Worm (Caenorhabditis elegans): ENCODE results near the gene Y69E1A.1.
A peak's percentile ranks its signal among the peaks of the same experiment; 100 is the strongest.

Gene Y69E1A.1

DNA sequence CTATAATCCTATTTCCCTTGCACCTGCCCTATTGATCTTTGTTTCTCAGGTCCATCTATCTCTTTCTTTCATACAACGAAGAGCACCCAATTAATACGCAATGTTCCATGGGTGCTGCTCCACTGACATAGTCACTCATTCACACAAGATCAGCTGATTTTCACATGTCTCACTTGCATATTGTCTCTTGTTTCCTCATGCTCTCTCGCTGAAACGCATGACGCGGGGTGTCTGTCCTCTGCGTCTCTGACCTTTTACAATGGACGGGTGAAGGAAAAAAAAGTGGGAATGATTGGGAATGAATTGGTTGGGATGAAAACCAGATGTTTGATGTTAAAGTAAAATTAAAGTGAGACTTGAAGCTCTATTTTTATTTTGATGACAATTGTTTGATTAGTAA is 13.4 kb downstream of the Y69E1A.1 start (continued):
- TF ChIP-seq cey-2 (tag; optimal IDR thresholded peaks at IDR 0.05; ENCODE audit: borderline replicate concordance, insufficient read depth): no peak
- peak; percentile 75 for TF ChIP-seq mes-2 (tag; optimal IDR thresholded peaks at IDR 0.05; ENCODE audit: poor library complexity, severe bottlenecking)
- no peak for TF ChIP-seq D1046.2 (GFP tag; IDR thresholded peaks at IDR 0.05)
- peak; percentile 78 for TF ChIP-seq T20F7.1 (GFP tag; optimal IDR thresholded peaks at IDR 0.05)
- TF ChIP-seq aha-1 (tag): peak; percentile 75
- peak in 1 of 2 experiments; percentile 98 for TF ChIP-seq unc-62 (GFP tag; optimal IDR thresholded peaks at IDR 0.05 in 1 of 2)
- no peak for TF ChIP-seq unc-62 (tag; optimal IDR thresholded peaks at IDR 0.05)
- TF ChIP-seq hlh-11 (tag; optimal IDR thresholded peaks at IDR 0.05): peak; percentile 99
- no peak for TF ChIP-seq lir-3 (tag; optimal IDR thresholded peaks at IDR 0.05)
- TF ChIP-seq nhr-11 (tag; optimal IDR thresholded peaks at IDR 0.05): peak; percentile 93
- TF ChIP-seq mxl-3 (GFP tag; optimal IDR thresholded peaks at IDR 0.05): peak; percentile 80
- peak; percentile 73; the same call in 1 of the 2 replicates for TF ChIP-seq egl-43 (GFP tag; IDR thresholded peaks at IDR 0.05)
- TF ChIP-seq daf-16 (GFP tag; optimal IDR thresholded peaks at IDR 0.05): peak in 1 of 2 experiments; percentile 50
- TF ChIP-seq daf-16 (tag; optimal IDR thresholded peaks at IDR 0.05): peak; percentile 67
- TF ChIP-seq snpc-1.2 (GFP tag; IDR thresholded peaks at IDR 0.05): peak; percentile 33; the same call in 1 of the 2 replicates
- TF ChIP-seq dpl-1 (GFP tag; optimal IDR thresholded peaks at IDR 0.05): peak; percentile 59
- peak; percentile 85 to 90 for TF ChIP-seq lsy-2 (tag; optimal IDR thresholded peaks at IDR 0.05)

DNA sequence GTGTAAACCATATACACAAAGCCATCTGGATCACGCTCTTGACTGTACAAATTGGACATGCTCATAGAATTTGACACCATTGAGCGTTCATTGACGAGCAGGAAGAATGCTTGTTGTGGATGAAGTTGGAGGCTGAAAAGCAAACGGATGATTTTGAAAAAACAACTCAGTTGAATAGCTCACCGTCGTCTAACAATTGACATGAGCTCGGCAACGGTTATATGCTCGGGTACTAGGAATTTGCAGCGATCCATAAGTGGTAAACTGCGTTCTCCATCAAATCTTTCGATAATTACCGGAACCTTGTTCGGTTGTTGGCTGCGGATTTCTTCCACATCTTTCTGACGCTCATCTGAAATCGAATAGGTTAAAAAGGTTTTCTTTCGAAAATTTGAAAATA is 13.9 kb downstream of the Y69E1A.1 start:
- TF ChIP-seq unc-62 (GFP tag; optimal IDR thresholded peaks at IDR 0.05 in 1 of 2): peak in 1 of 2 experiments; percentile 42
- no peak for TF ChIP-seq unc-62 (tag; optimal IDR thresholded peaks at IDR 0.05)
- no peak for TF ChIP-seq dmd-8 (GFP tag; IDR thresholded peaks at IDR 0.05)

DNA sequence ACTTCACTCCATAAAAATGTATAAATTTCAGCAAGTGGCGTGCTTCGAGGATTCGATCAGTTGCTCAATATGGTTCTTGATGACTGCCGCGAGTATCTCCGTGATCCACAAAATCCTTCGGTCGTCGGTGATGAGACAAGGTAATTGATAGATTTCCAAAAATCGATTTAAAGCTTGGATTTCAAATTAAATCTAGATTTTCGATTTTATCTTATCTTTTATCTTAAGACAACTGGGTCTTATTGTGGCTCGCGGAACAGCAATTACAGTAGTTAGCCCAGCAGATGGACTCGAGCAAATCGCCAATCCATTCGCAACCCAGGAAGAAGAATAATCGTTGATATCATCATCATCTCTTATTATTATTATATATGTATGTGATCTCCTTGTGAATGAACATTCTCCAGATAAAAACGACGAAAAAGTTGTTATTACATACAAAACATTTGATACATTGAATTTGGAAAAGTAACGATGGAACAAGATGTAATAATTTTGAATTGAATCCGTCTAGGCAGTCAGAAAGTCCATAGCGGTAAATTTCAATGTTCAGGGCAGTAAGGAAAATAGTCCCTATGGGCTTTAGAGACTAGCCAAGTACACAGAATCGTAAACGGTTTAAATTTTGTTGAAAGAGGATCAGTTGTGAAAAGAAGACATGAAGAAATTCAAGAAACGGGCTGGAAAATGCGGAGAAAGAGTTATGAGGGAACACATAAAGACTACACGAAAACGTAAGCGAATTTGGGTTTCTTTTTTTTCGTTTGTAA is 14.7 kb downstream of the Y69E1A.1 start:
- TF ChIP-seq pha-4 (GFP tag; IDR thresholded peaks at IDR 0.05) (peak; percentile 66; the same call in 1 of the 2 replicates), pha-4 (tag; optimal IDR thresholded peaks at IDR 0.05) (no peak), lin-1 (GFP tag; IDR thresholded peaks at IDR 0.05) (peak; percentile 7; the same call in 1 of the 2 replicates), vab-7 (GFP tag; IDR thresholded peaks at IDR 0.05) (peak; percentile 18; the same call in 1 of the 2 replicates), spr-1 (tag; optimal IDR thresholded peaks at IDR 0.05) (peak; percentile 20), hmg-1.1 (GFP tag; IDR thresholded peaks at IDR 0.05) (peak; percentile 52; the same call in 1 of the 2 replicates), nhr-42 (GFP tag; IDR thresholded peaks at IDR 0.05) (no peak), zfp-3 (GFP tag; conservative IDR thresholded peaks at IDR 0.05) (peak; percentile 84), dve-1 (tag; optimal IDR thresholded peaks at IDR 0.05; ENCODE audit: insufficient read depth) (peak; percentile 70), gei-8 (GFP tag; optimal IDR thresholded peaks at IDR 0.05) (peak; percentile 40), lsy-2 (tag; optimal IDR thresholded peaks at IDR 0.05) (peak; percentile 2 to 66), mes-2 (tag; optimal IDR thresholded peaks at IDR 0.05; ENCODE audit: poor library complexity, severe bottlenecking) (peak; percentile 25), hif-1 (tag; optimal IDR thresholded peaks at IDR 0.05) (peak in 1 of 2 experiments; percentile 23), hlh-30 (tag; optimal IDR thresholded peaks at IDR 0.05; ENCODE audit: insufficient read depth) (peak; percentile 35), ZK337.2 (GFP tag; IDR thresholded peaks at IDR 0.05) (no peak), dmd-6 (GFP tag; IDR thresholded peaks at IDR 0.05) (0 out of 2 replicates have a peak, but pooled peaks have one; percentile 8), nhr-77 (tag; optimal IDR thresholded peaks at IDR 0.05) (peak; percentile 70), unc-62 (GFP tag; optimal IDR thresholded peaks at IDR 0.05 in 1 of 2) (peak in 1 of 2 experiments; percentile 65), unc-62 (tag; optimal IDR thresholded peaks at IDR 0.05) (no peak), mep-1 (tag; optimal IDR thresholded peaks at IDR 0.05) (peak; percentile 60), aha-1 (tag) (peak; percentile 56), sdz-12 (GFP tag; optimal IDR thresholded peaks at IDR 0.05) (peak; percentile 78), mdt-29 (GFP tag; IDR thresholded peaks at IDR 0.05) (peak; percentile 51), F10B5.3 (tag; optimal IDR thresholded peaks at IDR 0.05) (peak; percentile 32), duxl-1 (tag; optimal IDR thresholded peaks at IDR 0.05; ENCODE audit: poor library complexity) (peak; percentile 2), F44E2.7 (GFP tag; IDR thresholded peaks at IDR 0.05) (no peak), hlh-11 (tag; optimal IDR thresholded peaks at IDR 0.05) (peak; percentile 54), T20F7.1 (GFP tag; optimal IDR thresholded peaks at IDR 0.05) (peak; percentile 63), nhr-111 (GFP tag; optimal IDR thresholded peaks at IDR 0.05) (peak; percentile 6), lin-38 (GFP tag; IDR thresholded peaks at IDR 0.05) (peak; percentile 58), ztf-7 (tag; optimal IDR thresholded peaks at IDR 0.05) (no peak), lim-7 (GFP tag; IDR thresholded peaks at IDR 0.05) (peak; percentile 14; the same call in 1 of the 2 replicates), ama-1 (optimal IDR thresholded peaks at IDR 0.05) (peak; percentile 65)
